Fruit fly (Drosophila melanogaster) whole organism, prepupa: ENCODE measurements around the gene Npc2d.

Experiments
- Blimp-1 ChIP-seq: fragments of 200-800 bp; sonication (Bioruptor generic); optimal IDR thresholded peaks from 3 replicates; lab custom pipeline; 2017; ENCODE audit warnings: missing biosample characterization, missing genetic modification characterization, mild to moderate bottlenecking, moderate library complexity, missing genetic modification reagents
- CG10669 ChIP-seq: fragments of 200-800 bp; sonication (Bioruptor generic); optimal IDR thresholded peaks from 3 replicates; lab custom pipeline; 2018; ENCODE audit warnings: missing biosample characterization, mild to moderate bottlenecking, missing genetic modification characterization, moderate library complexity
- CG11762 ChIP-seq: fragments of 200-800 bp; sonication (Bioruptor generic); optimal IDR thresholded peaks from 3 replicates; lab custom pipeline; 2016; ENCODE audit warnings: missing biosample characterization, missing genetic modification characterization; ENCODE audit not compliant: insufficient read depth
- CG15336 ChIP-seq: fragments of 200-800 bp; sonication (Bioruptor generic); IDR thresholded peaks from 2 replicates; pipeline ENCODE4 v1.3.6; 2022; ENCODE audit warnings: missing biosample characterization, missing genetic modification characterization
- CG1621 ChIP-seq: fragments of 200-800 bp; sonication (Bioruptor generic); optimal IDR thresholded peaks from 3 replicates; lab custom pipeline; 2018; ENCODE audit warnings: missing biosample characterization, mild to moderate bottlenecking, missing genetic modification characterization
- CG16779 ChIP-seq: fragments of 200-800 bp; sonication (Bioruptor generic); optimal IDR thresholded peaks from 3 replicates; lab custom pipeline; 2017; ENCODE audit warnings: missing biosample characterization, mild to moderate bottlenecking, missing genetic modification characterization
- CG3032 ChIP-seq: fragments of 200-800 bp; optimal IDR thresholded peaks from 2 replicates; lab custom pipeline; 2019; ENCODE audit warnings: missing biosample characterization, mild to moderate bottlenecking, missing genetic modification characterization, moderate library complexity
- CG31627 ChIP-seq: fragments of 200-800 bp; sonication (Bioruptor generic); optimal IDR thresholded peaks from 3 replicates; lab custom pipeline; 2016; ENCODE audit warnings: missing biosample characterization, missing genetic modification characterization
- CG6163 ChIP-seq: fragments of 200-800 bp; sonication (Bioruptor generic); IDR thresholded peaks from 3 replicates; pipeline ENCODE4 v1.3.6; 2022; ENCODE audit warnings: missing biosample characterization, missing genetic modification characterization
- CG6276 ChIP-seq: fragments of 200-800 bp; sonication (Bioruptor generic); optimal IDR thresholded peaks from 2 replicates; lab custom pipeline; 2017; ENCODE audit warnings: missing biosample characterization, mild to moderate bottlenecking, missing genetic modification characterization
- CG6854 ChIP-seq: fragments of 200-800 bp; sonication (Bioruptor generic); optimal IDR thresholded peaks from 2 replicates; lab custom pipeline; 2017; ENCODE audit warnings: missing biosample characterization, mild to moderate bottlenecking, missing genetic modification characterization
- CG8119 ChIP-seq: fragments of 200-800 bp; sonication (Bioruptor generic); IDR thresholded peaks from 3 replicates; pipeline ENCODE4 v1.3.6; 2022; ENCODE audit warnings: missing biosample characterization, missing genetic modification characterization
- CG8632 ChIP-seq: fragments of 200-800 bp; sonication (Bioruptor generic); optimal IDR thresholded peaks from 3 replicates; lab custom pipeline; 2016; ENCODE audit warnings: missing biosample characterization, missing genetic modification characterization
- Eip75B ChIP-seq: fragments of 200-800 bp; sonication (Bioruptor generic); optimal IDR thresholded peaks from 3 replicates; lab custom pipeline; 2016; ENCODE audit warnings: missing biosample characterization, missing genetic modification characterization
- Eip78C ChIP-seq: fragments of 200-800 bp; sonication (Bioruptor generic); peaks from one replicate; lab custom pipeline; 2016; ENCODE audit warnings: missing biosample characterization, missing genetic modification characterization
- Eip93F ChIP-seq: fragments of 200-800 bp; sonication (Bioruptor generic); optimal IDR thresholded peaks from 2 replicates; lab custom pipeline; 2016; ENCODE audit warnings: missing biosample characterization, mild to moderate bottlenecking, missing genetic modification characterization
- Ets21C ChIP-seq: fragments of 200-800 bp; sonication (Bioruptor generic); optimal IDR thresholded peaks from 3 replicates; lab custom pipeline; 2016; ENCODE audit warnings: missing biosample characterization, missing genetic modification characterization
- Ets96B ChIP-seq: fragments of 200-800 bp; optimal IDR thresholded peaks from 2 replicates; lab custom pipeline; 2019; ENCODE audit warnings: missing biosample characterization, mild to moderate bottlenecking, missing genetic modification characterization, moderate library complexity
- Gug ChIP-seq: fragments of 200-800 bp; sonication (Bioruptor generic); IDR thresholded peaks from 2 replicates; pipeline ENCODE4 v1.3.6; 2022; ENCODE audit warnings: missing biosample characterization, missing genetic modification characterization
- Hr38 ChIP-seq: sonication (Bioruptor generic); optimal IDR thresholded peaks from 2 replicates; lab custom pipeline; 2016; ENCODE audit warnings: missing biosample characterization, missing genetic modification characterization
- Hr4 ChIP-seq: fragments of 200-800 bp; sonication (Bioruptor generic); optimal IDR thresholded peaks from 3 replicates; lab custom pipeline; 2016; ENCODE audit warnings: missing biosample characterization, missing genetic modification characterization
- Lpt ChIP-seq: fragments of 200-800 bp; sonication (Bioruptor generic); optimal IDR thresholded peaks from 3 replicates; lab custom pipeline; 2016; ENCODE audit warnings: missing biosample characterization, missing genetic modification characterization
- Met ChIP-seq: fragments of 200-800 bp; sonication (Bioruptor generic); optimal IDR thresholded peaks from 3 replicates; lab custom pipeline; 2016; ENCODE audit warnings: missing biosample characterization, missing genetic modification characterization
- Smox ChIP-seq: fragments of 200-800 bp; sonication (Bioruptor generic); optimal IDR thresholded peaks from 3 replicates; lab custom pipeline; 2016; ENCODE audit warnings: missing biosample characterization, missing genetic modification characterization
- Sox102F ChIP-seq: fragments of 200-800 bp; sonication (Bioruptor generic); optimal IDR thresholded peaks from 2 replicates; lab custom pipeline; 2016; ENCODE audit warnings: missing biosample characterization, mild to moderate bottlenecking, missing genetic modification characterization
- Sox14 ChIP-seq: fragments of 200-800 bp; sonication (Bioruptor generic); optimal IDR thresholded peaks from 3 replicates; lab custom pipeline; 2016; ENCODE audit warnings: missing biosample characterization, missing genetic modification characterization
- achi ChIP-seq: fragments of 200-800 bp; sonication (Bioruptor generic); optimal IDR thresholded peaks from 3 replicates; lab custom pipeline; 2016; ENCODE audit warnings: missing biosample characterization, missing genetic modification characterization
- acj6 ChIP-seq: fragments of 200-800 bp; sonication (Bioruptor generic); optimal IDR thresholded peaks from 3 replicates; lab custom pipeline; 2016; ENCODE audit warnings: missing biosample characterization, missing genetic modification characterization
- dac ChIP-seq: fragments of 200-800 bp; sonication (Bioruptor generic); optimal IDR thresholded peaks from 2 replicates; lab custom pipeline; 2017; ENCODE audit warnings: missing biosample characterization, mild to moderate bottlenecking, missing genetic modification characterization
- dsx ChIP-seq: fragments of 200-800 bp; optimal IDR thresholded peaks from 3 replicates; lab custom pipeline; 2019; ENCODE audit warnings: missing biosample characterization, mild to moderate bottlenecking, missing genetic modification characterization, moderate library complexity; ENCODE audit not compliant: poor library complexity, severe bottlenecking
- esn ChIP-seq: fragments of 200-800 bp; sonication (Bioruptor generic); optimal IDR thresholded peaks from 2 replicates; lab custom pipeline; 2016; ENCODE audit warnings: missing biosample characterization, mild to moderate bottlenecking, missing genetic modification characterization, moderate library complexity
- fd59A ChIP-seq: fragments of 200-800 bp; sonication (Bioruptor generic); optimal IDR thresholded peaks from 2 replicates; lab custom pipeline; 2017; ENCODE audit warnings: missing biosample characterization, mild to moderate bottlenecking, missing genetic modification characterization, missing genetic modification reagents
- fd85E ChIP-seq: fragments of 200-800 bp; sonication (Bioruptor generic); optimal IDR thresholded peaks from 3 replicates; lab custom pipeline; 2016; ENCODE audit warnings: missing biosample characterization, missing genetic modification characterization
- fkh ChIP-seq: fragments of 200-800 bp; sonication (Bioruptor generic); optimal IDR thresholded peaks from 3 replicates; lab custom pipeline; 2017; ENCODE audit warnings: missing biosample characterization, mild to moderate bottlenecking, missing genetic modification characterization, moderate library complexity
- net ChIP-seq: fragments of 200-800 bp; sonication (Bioruptor generic); optimal IDR thresholded peaks from 3 replicates; lab custom pipeline; 2016; ENCODE audit warnings: missing biosample characterization, missing genetic modification characterization
- pdm3 ChIP-seq: fragments of 200-800 bp; sonication (Bioruptor generic); optimal IDR thresholded peaks from 3 replicates; lab custom pipeline; 2016; ENCODE audit warnings: missing biosample characterization, missing genetic modification characterization
- salr ChIP-seq, 2 experiments: fragments of 200-800 bp; sonication (Bioruptor generic); optimal IDR thresholded peaks; 3 replicates each; lab custom pipeline; 2016 to 2018; ENCODE audit warnings: missing biosample characterization in 2 of 2, missing genetic modification characterization in 2 of 2, mild to moderate bottlenecking in 1 of 2
- spab ChIP-seq: fragments of 200-800 bp; sonication (Bioruptor generic); optimal IDR thresholded peaks from 2 replicates; lab custom pipeline; 2017; ENCODE audit warnings: missing biosample characterization, mild to moderate bottlenecking, missing genetic modification characterization, missing genetic modification reagents
- ss ChIP-seq, 2 experiments: fragments of 200-800 bp; sonication (Bioruptor generic); optimal IDR thresholded peaks; 2 replicates in 1 of 2; 3 replicates in 1 of 2; lab custom pipeline; 2017 to 2018; ENCODE audit warnings: mild to moderate bottlenecking in 2 of 2, missing biosample characterization in 2 of 2, missing genetic modification characterization in 2 of 2, moderate library complexity in 1 of 2
- svp ChIP-seq: fragments of 200-800 bp; sonication (Bioruptor generic); peaks from one replicate; lab custom pipeline; 2016; ENCODE audit warnings: missing biosample characterization, missing genetic modification characterization
- topi ChIP-seq: fragments of 200-800 bp; sonication (Bioruptor generic); optimal IDR thresholded peaks from 3 replicates; lab custom pipeline; 2016; ENCODE audit warnings: missing biosample characterization, missing genetic modification characterization
- vri ChIP-seq: fragments of 200-800 bp; sonication (Bioruptor generic); optimal IDR thresholded peaks from 3 replicates; lab custom pipeline; 2016; ENCODE audit warnings: missing biosample characterization, mild to moderate bottlenecking, missing genetic modification characterization

Npc2d gene

DNA sequence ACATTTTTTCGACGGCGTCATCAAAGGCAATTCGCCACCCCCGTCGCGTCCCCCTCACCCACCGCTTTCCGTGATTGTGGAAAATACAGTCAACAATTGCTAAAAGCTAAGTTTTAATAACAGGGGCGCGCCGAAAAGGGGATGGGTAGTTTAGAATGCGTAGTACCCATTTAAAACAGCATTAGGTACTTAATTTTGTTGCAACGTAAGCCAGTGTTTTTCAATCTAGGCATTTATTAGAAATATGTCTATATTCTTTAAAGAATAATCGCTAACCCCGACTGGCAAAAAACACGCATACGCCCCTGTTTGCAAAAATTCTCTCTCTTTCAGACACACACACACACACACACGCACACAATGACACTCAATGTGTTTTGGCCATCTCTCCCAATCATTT lies 29.0 kb upstream of the Npc2d start (continued):
- no peak for TF ChIP-seq fd85E (GFP tag; lab: Kevin White, UChicago)
- TF ChIP-seq CG15336 (GFP tag; lab: Robert Waterston, UW), result peak; percentile 53
- no peak for TF ChIP-seq Eip93F (GFP tag; lab: Kevin White, UChicago)
- TF ChIP-seq Blimp-1, result peak; percentile 66
- peak; percentile 22 to 26 for TF ChIP-seq salr (GFP tag; optimal IDR thresholded peaks at IDR 0.05; lab: Kevin White, UChicago)
- TF ChIP-seq Sox14 (GFP tag; lab: Kevin White, UChicago), result peak; percentile 84
- TF ChIP-seq fd59A, result peak; percentile 23
- peak; percentile 92 for TF ChIP-seq CG31627 (GFP tag; lab: Kevin White, UChicago)
- TF ChIP-seq Sox102F (GFP tag; lab: Kevin White, UChicago), result peak; percentile 81
- TF ChIP-seq Lpt (GFP tag; lab: Kevin White, UChicago), result no peak

DNA sequence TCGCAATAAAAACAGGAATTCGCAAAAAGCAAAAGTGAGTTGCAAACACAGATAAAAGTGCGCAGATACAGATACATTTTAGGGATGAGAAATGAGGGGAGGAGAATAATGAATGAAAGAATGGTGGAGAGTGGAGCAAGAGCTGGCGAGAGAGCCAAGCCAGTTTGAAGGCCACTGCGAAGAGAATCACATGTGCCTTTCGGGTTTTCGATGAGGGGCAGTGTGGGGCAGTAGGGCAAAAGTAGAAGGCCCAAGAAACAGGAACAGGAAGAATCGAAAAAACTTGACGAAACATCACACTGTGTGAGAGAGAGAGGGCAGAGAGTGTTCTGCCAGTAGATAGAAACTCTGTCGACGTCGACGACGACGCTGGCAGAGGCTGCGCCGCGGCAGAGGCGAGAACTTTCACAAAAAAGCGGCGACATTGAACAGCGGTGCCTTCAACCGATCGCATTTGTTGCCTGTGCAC lies 28.3 kb upstream of the Npc2d start:
- no peak for TF ChIP-seq fd59A
- no peak for TF ChIP-seq Met
- no peak for TF ChIP-seq CG10669 (GFP tag; lab: Kevin White, UChicago)
- peak in 1 of 2 experiments; percentile 9 for TF ChIP-seq salr (GFP tag; optimal IDR thresholded peaks at IDR 0.05; lab: Kevin White, UChicago)
- peak; percentile 62 for TF ChIP-seq dsx
- TF ChIP-seq Eip93F (GFP tag; lab: Kevin White, UChicago), result peak; percentile 13
- TF ChIP-seq achi, result no peak
- no peak for TF ChIP-seq svp (GFP tag; lab: Kevin White, UChicago)
- peak; percentile 52; the same call in 2 of the 3 replicates for TF ChIP-seq CG6163 (GFP tag; lab: Robert Waterston, UW)
- peak; percentile 12 for TF ChIP-seq Ets96B (tag; lab: Kevin White, UChicago)
- TF ChIP-seq Eip75B (GFP tag; lab: Kevin White, UChicago), result peak; percentile 50
- TF ChIP-seq Lpt (GFP tag; lab: Kevin White, UChicago), result no peak
- TF ChIP-seq CG15336 (GFP tag; lab: Robert Waterston, UW), result no peak
- peak; percentile 30 for TF ChIP-seq Blimp-1
- no peak for TF ChIP-seq net (GFP tag; lab: Kevin White, UChicago)
- TF ChIP-seq vri (GFP tag; lab: Kevin White, UChicago), result peak; percentile 61
- TF ChIP-seq ss (GFP tag; optimal IDR thresholded peaks at IDR 0.05; lab: Kevin White, UChicago), result peak; percentile 33 to 62
- no peak for TF ChIP-seq CG8119 (GFP tag; lab: Robert Waterston, UW)
- peak; percentile 14 for TF ChIP-seq CG3032
- TF ChIP-seq, all 60 proteins: peak for 10

DNA sequence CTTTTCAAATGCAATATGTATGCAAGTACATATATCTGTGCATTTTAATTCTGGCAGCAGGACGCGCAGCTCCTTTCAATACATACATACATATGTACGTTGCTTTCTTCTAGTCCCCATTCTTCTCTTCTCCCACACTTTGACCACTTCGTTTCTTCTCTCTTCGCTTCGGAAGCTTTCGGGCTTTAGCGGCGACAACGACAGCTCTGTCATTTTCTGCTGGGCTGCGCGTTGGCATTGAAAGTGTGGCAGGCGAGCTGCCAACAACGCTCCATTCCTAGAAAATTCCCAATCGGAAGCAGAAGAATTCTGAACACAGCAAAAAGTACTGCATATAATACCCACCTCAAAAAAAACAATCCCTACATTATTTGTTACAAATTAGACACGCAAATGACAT lies 27.2 kb upstream of the Npc2d start:
- TF ChIP-seq CG15336 (GFP tag; lab: Robert Waterston, UW) (no peak), Eip75B (GFP tag; lab: Kevin White, UChicago) (no peak), acj6 (GFP tag; lab: Kevin White, UChicago) (no peak), Eip78C (GFP tag; lab: Kevin White, UChicago) (peak; percentile 56), achi (no peak), CG31627 (GFP tag; lab: Kevin White, UChicago) (no peak), vri (GFP tag; lab: Kevin White, UChicago) (peak; percentile 37)

DNA sequence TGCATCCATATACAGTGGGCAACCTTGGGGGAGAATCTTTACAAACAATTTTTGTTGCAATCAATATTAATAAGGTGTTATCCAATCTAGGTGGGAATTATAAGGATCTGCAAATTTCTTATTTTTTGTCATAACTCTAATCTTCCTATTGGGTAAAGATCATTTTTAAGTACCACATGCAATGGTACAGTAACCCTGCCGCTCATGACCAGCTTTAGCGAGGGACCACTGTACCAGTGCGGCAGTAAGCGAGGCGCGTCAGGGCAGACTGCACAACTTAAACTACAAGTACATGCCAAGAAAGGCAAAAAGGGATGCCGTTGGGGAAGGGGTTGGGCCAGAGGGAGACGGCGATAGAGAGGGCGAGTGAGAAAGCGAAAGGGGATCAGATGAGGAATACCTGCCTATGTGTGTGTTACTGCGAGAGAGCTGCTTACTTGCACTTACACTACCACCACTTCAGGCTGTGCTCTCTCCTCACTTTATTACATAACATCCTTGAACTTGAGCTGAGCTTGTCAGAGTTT lies 26.7 kb upstream of the Npc2d start:
- TF ChIP-seq Eip75B (GFP tag; lab: Kevin White, UChicago), result peak; percentile 86
- TF ChIP-seq CG6163 (GFP tag; lab: Robert Waterston, UW), result peak; percentile 84
- peak; percentile 75 for TF ChIP-seq Met
- TF ChIP-seq Hr38, result no peak
- no peak for TF ChIP-seq Eip93F (GFP tag; lab: Kevin White, UChicago)
- no peak for TF ChIP-seq dac (GFP tag; lab: Kevin White, UChicago)
- peak; percentile 89 for TF ChIP-seq svp (GFP tag; lab: Kevin White, UChicago)
- peak; percentile 73 for TF ChIP-seq Hr4
- peak; percentile 80 for TF ChIP-seq topi (GFP tag; lab: Kevin White, UChicago)
- TF ChIP-seq salr (GFP tag; optimal IDR thresholded peaks at IDR 0.05; lab: Kevin White, UChicago), result peak; percentile 68 to 91
- peak; percentile 67 for TF ChIP-seq CG11762
- peak; percentile 87 for TF ChIP-seq pdm3 (GFP tag; lab: Kevin White, UChicago)
- TF ChIP-seq CG1621 (tag; lab: Kevin White, UChicago), result peak; percentile 89
- peak; percentile 65 for TF ChIP-seq CG16779 (tag; lab: Kevin White, UChicago)
- peak; percentile 65 for TF ChIP-seq Gug (GFP tag; lab: Robert Waterston, UW)
- peak; percentile 25 for TF ChIP-seq CG6276 (GFP tag; lab: Kevin White, UChicago)
- TF ChIP-seq CG6854, result no peak
- TF ChIP-seq esn (GFP tag; lab: Kevin White, UChicago), result peak; percentile 86
- TF ChIP-seq acj6 (GFP tag; lab: Kevin White, UChicago), result peak; percentile 87
- peak; percentile 83 for TF ChIP-seq CG8632 (GFP tag; lab: Kevin White, UChicago)
- TF ChIP-seq Sox14 (GFP tag; lab: Kevin White, UChicago), result peak; percentile 89
- TF ChIP-seq Smox, result peak; percentile 71
- peak; percentile 92 for TF ChIP-seq spab (GFP tag; lab: Kevin White, UChicago)
- TF ChIP-seq fkh (GFP tag; lab: Kevin White, UChicago), result no peak
- TF ChIP-seq achi, result peak; percentile 80
- peak; percentile 63 for TF ChIP-seq Ets21C (GFP tag; lab: Kevin White, UChicago)
- TF ChIP-seq Ets96B (tag; lab: Kevin White, UChicago), result peak; percentile 93
